Worm (Caenorhabditis elegans) whole organism, L1 larva: ENCODE results near the gene C25A8.1.

Source experiments
- aha-1 ChIP-seq: fragments of 150-350 bp; optimal IDR thresholded peaks from 2 replicates; lab custom pipeline; 2014; ENCODE audit warnings: missing biosample characterization, missing genetic modification characterization
- aly-2 ChIP-seq: fragments of 150-350 bp; optimal IDR thresholded peaks from 2 replicates; lab custom pipeline; 2014; ENCODE audit warnings: missing biosample characterization, missing genetic modification characterization
- fos-1 ChIP-seq: fragments of 150-350 bp; optimal IDR thresholded peaks from 2 replicates; lab custom pipeline; 2014; ENCODE audit warnings: missing biosample characterization, missing genetic modification characterization
- lin-14 ChIP-seq: fragments of 200-800 bp; sonication (Bioruptor generic); optimal IDR thresholded peaks from 2 replicates; lab custom pipeline; 2018; ENCODE audit warnings: mild to moderate bottlenecking, missing genetic modification characterization, moderate library complexity, missing compliant biosample characterization
- lsy-2 ChIP-seq, 2 experiments: fragments of 150-350 bp; optimal IDR thresholded peaks; 2 replicates each; lab custom pipeline; 2014; ENCODE audit warnings: missing biosample characterization in 2 of 2, missing genetic modification characterization in 2 of 2
- mep-1 ChIP-seq: fragments of 150-350 bp; optimal IDR thresholded peaks from 2 replicates; lab custom pipeline; 2014; ENCODE audit warnings: missing biosample characterization, missing genetic modification characterization
- nhr-28 ChIP-seq: fragments of 150-350 bp; optimal IDR thresholded peaks from 2 replicates; lab custom pipeline; 2014; ENCODE audit warnings: missing biosample characterization, missing genetic modification characterization
- nhr-76 ChIP-seq: sonication (generic microtip); optimal IDR thresholded peaks from 2 replicates; lab custom pipeline; 2017; ENCODE audit warnings: missing biosample characterization, missing genetic modification characterization
- nhr-77 ChIP-seq: fragments of 150-350 bp; optimal IDR thresholded peaks from 2 replicates; lab custom pipeline; 2014; ENCODE audit warnings: missing biosample characterization, missing genetic modification characterization
- pag-3 ChIP-seq: sonication (generic microtip); optimal IDR thresholded peaks from 2 replicates; lab custom pipeline; 2017; ENCODE audit warnings: missing genetic modification characterization, mild to moderate bottlenecking, missing compliant biosample characterization, antibody characterized with exemption, borderline replicate concordance; ENCODE audit not compliant: insufficient read depth
- skn-1 ChIP-seq: fragments of 150-350 bp; optimal IDR thresholded peaks from 2 replicates; lab custom pipeline; 2014; ENCODE audit warnings: missing biosample characterization, missing genetic modification characterization
- snpc-4 ChIP-seq: fragments of 150-350 bp; optimal IDR thresholded peaks from 2 replicates; lab custom pipeline; 2014; ENCODE audit warnings: missing biosample characterization, missing genetic modification characterization
- unc-62 ChIP-seq: fragments of 150-350 bp; optimal IDR thresholded peaks from 2 replicates; lab custom pipeline; 2014; ENCODE audit warnings: missing biosample characterization, missing genetic modification reagents, missing genetic modification characterization
- ztf-4 ChIP-seq: fragments of 150-350 bp; optimal IDR thresholded peaks from 2 replicates; lab custom pipeline; 2014; ENCODE audit warnings: missing biosample characterization, missing genetic modification characterization

DNA sequence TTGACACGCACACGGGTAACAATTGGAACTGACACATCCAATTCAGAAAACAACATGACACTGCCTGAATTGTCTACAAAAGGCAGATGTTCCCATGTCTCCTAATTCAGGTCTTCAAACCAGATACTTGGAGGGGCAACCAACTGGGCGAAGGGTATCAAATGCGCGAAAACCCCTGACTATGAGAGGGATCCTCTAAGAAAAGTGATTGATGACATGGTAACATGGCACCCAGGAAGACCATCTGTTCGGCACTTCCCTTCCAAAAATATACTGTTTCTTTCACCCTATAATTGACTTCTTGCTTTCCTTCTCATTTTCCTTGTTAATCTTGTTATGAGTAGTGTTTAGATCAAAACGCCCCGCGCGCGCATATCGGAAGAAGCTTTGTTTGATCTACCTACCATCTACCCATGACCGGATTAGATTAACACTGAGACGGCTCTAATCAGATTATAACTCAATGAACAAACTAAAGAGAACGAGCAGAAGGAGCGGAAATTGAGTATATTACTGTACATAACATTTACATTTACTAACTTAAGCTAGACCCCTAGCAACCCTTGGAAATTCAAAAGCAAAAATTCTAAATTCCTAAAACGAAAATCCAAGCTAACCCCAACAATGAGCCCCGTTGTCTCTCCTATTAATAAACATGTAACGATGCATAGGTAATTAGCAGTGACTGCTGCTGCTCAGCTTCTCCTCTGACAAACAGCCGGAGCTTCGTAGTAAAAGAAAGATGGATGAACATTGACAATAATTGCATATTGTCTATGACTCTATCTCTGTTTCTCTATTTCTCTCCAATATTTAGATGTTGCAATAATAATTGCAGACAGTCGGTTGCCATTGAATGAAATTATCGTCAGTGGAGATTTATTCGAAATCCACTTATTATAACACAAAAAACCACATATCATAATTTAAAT, 26.2 kb upstream of the C25A8.1 start:
- TF ChIP-seq skn-1 (tag; lab: Kevin White, UChicago) (no peak), aha-1 (tag; lab: Kevin White, UChicago) (no peak), aly-2 (no peak), pag-3 (tag; lab: Kevin White, UChicago) (no peak), lin-14 (no peak), nhr-76 (tag; lab: Kevin White, UChicago) (no peak), ztf-4 (tag; lab: Kevin White, UChicago) (no peak), unc-62 (GFP tag; lab: Kevin White, UChicago) (no peak), fos-1 (tag; lab: Kevin White, UChicago) (no peak), mep-1 (tag; lab: Kevin White, UChicago) (no peak), lsy-2 (tag; optimal IDR thresholded peaks at IDR 0.05; lab: Kevin White, UChicago) (no peak), snpc-4 (tag; lab: Kevin White, UChicago) (no peak), nhr-28 (tag; lab: Kevin White, UChicago) (no peak), nhr-77 (tag; lab: Kevin White, UChicago) (no peak)
